Worm (Caenorhabditis elegans) whole organism, L1 larva: ENCODE data around the gene T15B7.8.

ENCODE experiments used
- ama-1 ChIP-seq: fragments of 150-350 bp; optimal IDR thresholded peaks from 2 replicates; lab custom pipeline; 2014
- irx-1 ChIP-seq: sonication (generic microtip); optimal IDR thresholded peaks from 2 replicates; lab custom pipeline; 2016; ENCODE audit warnings: missing genetic modification characterization, missing compliant biosample characterization
- lin-15B ChIP-seq: fragments of 150-350 bp; sonication (generic microtip); optimal IDR thresholded peaks from 3 replicates; lab custom pipeline; 2014; ENCODE audit warnings: missing biosample characterization, missing genetic modification characterization
- mdl-1 ChIP-seq, 2 experiments: fragments of 150-350 bp; optimal IDR thresholded peaks; 2 replicates each; lab custom pipeline; 2014 to 2017; ENCODE audit warnings: missing biosample characterization in 2 of 2, missing genetic modification characterization in 2 of 2, inconsistent platforms in 1 of 2
- snpc-4 ChIP-seq: fragments of 150-350 bp; optimal IDR thresholded peaks from 2 replicates; lab custom pipeline; 2014; ENCODE audit warnings: missing biosample characterization, missing genetic modification characterization
- unc-62 ChIP-seq: fragments of 150-350 bp; optimal IDR thresholded peaks from 2 replicates; lab custom pipeline; 2014; ENCODE audit warnings: missing biosample characterization, missing genetic modification reagents, missing genetic modification characterization

DNA sequence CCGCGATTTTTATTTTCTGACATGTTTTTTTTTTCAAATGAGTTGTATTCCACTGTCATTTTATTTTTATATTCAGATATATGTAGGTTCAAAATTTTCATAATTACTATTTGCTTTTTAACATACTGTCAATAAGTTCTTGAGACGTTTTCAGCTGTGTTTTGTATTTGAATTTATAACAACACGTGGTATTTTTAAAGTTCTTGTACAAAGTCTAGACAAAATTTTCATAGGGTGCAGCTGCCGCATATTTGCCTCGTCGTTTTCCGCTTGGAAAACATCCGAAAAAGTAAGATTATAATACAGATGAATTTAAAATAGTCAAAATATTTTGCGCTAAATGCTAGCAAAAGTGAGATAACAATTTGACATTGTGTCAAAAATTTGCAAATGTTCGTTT, 7.2 kb downstream of the T15B7.8 start, which contains the start of gene dmsr-15:
- TF ChIP-seq irx-1: no peak
- no peak for TF ChIP-seq lin-15B (tag; lab: Kevin White, UChicago)
- TF ChIP-seq unc-62 (GFP tag; lab: Kevin White, UChicago): no peak
- no peak for TF ChIP-seq mdl-1 (tag; optimal IDR thresholded peaks at IDR 0.05; lab: Kevin White, UChicago)
- no peak for TF ChIP-seq ama-1 (lab: Kevin White, UChicago)
- no peak for TF ChIP-seq snpc-4 (tag; lab: Kevin White, UChicago)
